Fruit fly (Drosophila melanogaster) whole organism, adult: ENCODE results near the gene CG31928.

Source experiments
- CG14711 ChIP-seq: fragments of 200-800 bp; sonication (Bioruptor generic); optimal IDR thresholded peaks from 2 replicates; lab custom pipeline; 2018; ENCODE audit warnings: missing biosample characterization, mild to moderate bottlenecking, missing genetic modification characterization, moderate library complexity
- CG1620 ChIP-seq: fragments of 200-800 bp; sonication (Bioruptor generic); optimal IDR thresholded peaks from 2 replicates; lab custom pipeline; 2016; ENCODE audit warnings: missing biosample characterization, missing genetic modification characterization
- CG5204 ChIP-seq: fragments of 200-800 bp; sonication (Bioruptor generic); optimal IDR thresholded peaks from 2 replicates; lab custom pipeline; 2016; ENCODE audit warnings: missing biosample characterization, missing genetic modification characterization
- CG7101 ChIP-seq: fragments of 200-800 bp; sonication (Bioruptor generic); optimal IDR thresholded peaks from 2 replicates; lab custom pipeline; 2018; ENCODE audit warnings: missing biosample characterization, mild to moderate bottlenecking, missing genetic modification characterization, moderate library complexity
- Crg-1 ChIP-seq: fragments of 200-800 bp; sonication (Bioruptor generic); optimal IDR thresholded peaks from 2 replicates; lab custom pipeline; 2016; ENCODE audit warnings: missing biosample characterization, missing genetic modification characterization
- Hr96 ChIP-seq: fragments of 200-800 bp; sonication (Bioruptor generic); optimal IDR thresholded peaks from 2 replicates; lab custom pipeline; 2016; ENCODE audit warnings: missing biosample characterization, missing genetic modification characterization
- Mnt ChIP-seq: fragments of 200-800 bp; sonication (Bioruptor generic); optimal IDR thresholded peaks from 2 replicates; lab custom pipeline; 2016; ENCODE audit warnings: missing biosample characterization, mild to moderate bottlenecking, missing genetic modification characterization
- bab1 ChIP-seq: fragments of 200-800 bp; sonication (Bioruptor generic); optimal IDR thresholded peaks from 3 replicates; lab custom pipeline; 2019; ENCODE audit warnings: missing biosample characterization, mild to moderate bottlenecking, missing genetic modification characterization, moderate library complexity
- cic ChIP-seq: fragments of 200-800 bp; sonication (Bioruptor generic); optimal IDR thresholded peaks from 2 replicates; lab custom pipeline; 2017; ENCODE audit warnings: missing biosample characterization, mild to moderate bottlenecking, missing genetic modification characterization, moderate library complexity
- kay ChIP-seq: fragments of 200-800 bp; sonication (Bioruptor generic); peaks from one replicate; lab custom pipeline; 2016; ENCODE audit warnings: missing biosample characterization, missing genetic modification characterization, borderline replicate concordance
- ovo ChIP-seq: fragments of 200-800 bp; sonication (Bioruptor generic); optimal IDR thresholded peaks from 2 replicates; lab custom pipeline; 2016; ENCODE audit warnings: missing biosample characterization, missing genetic modification characterization
- pad ChIP-seq: fragments of 200-800 bp; sonication (Bioruptor generic); optimal IDR thresholded peaks from 3 replicates; lab custom pipeline; 2017; ENCODE audit warnings: missing biosample characterization, missing genetic modification characterization, mild to moderate bottlenecking, moderate library complexity, missing genetic modification reagents
- toe ChIP-seq: fragments of 200-800 bp; sonication (Bioruptor generic); optimal IDR thresholded peaks from 2 replicates; lab custom pipeline; 2016; ENCODE audit warnings: missing biosample characterization, missing genetic modification characterization

- TF ChIP-seq CG7101 (tag; lab: Kevin White, UChicago) (no peak), CG5204 (GFP tag; lab: Kevin White, UChicago) (peak; percentile 20), ovo (GFP tag; lab: Kevin White, UChicago) (no peak), cic (GFP tag; lab: Kevin White, UChicago) (no peak), CG1620 (GFP tag; lab: Kevin White, UChicago) (no peak), Hr96 (GFP tag; lab: Kevin White, UChicago) (no peak), pad (GFP tag; lab: Kevin White, UChicago) (no peak), Mnt (no peak), kay (GFP tag; lab: Kevin White, UChicago) (no peak), Crg-1 (GFP tag; lab: Kevin White, UChicago) (no peak), CG14711 (tag; lab: Kevin White, UChicago) (no peak), toe (GFP tag; lab: Kevin White, UChicago) (no peak), bab1 (GFP tag; lab: Kevin White, UChicago) (no peak)
These were observed at the start of gene CG31928 for dm6 chr2L:1491791-1492345.
